Worm (Caenorhabditis elegans) whole organism, early embryonic: Measurements from ENCODE around the gene Y42A5A.3.

Source experiments
- ama-1 ChIP-seq: fragments of 150-350 bp; optimal IDR thresholded peaks from 2 replicates; lab custom pipeline; 2014
- ceh-13 ChIP-seq: fragments of 200-800 bp; sonication (Bioruptor generic); optimal IDR thresholded peaks from 2 replicates; lab custom pipeline; 2018; ENCODE audit warnings: mild to moderate bottlenecking, missing genetic modification characterization, missing compliant biosample characterization
- ceh-36 ChIP-seq: sonication (generic microtip); optimal IDR thresholded peaks from 2 replicates; lab custom pipeline; 2016; ENCODE audit warnings: missing genetic modification characterization, inconsistent platforms, missing compliant biosample characterization
- ets-7 ChIP-seq: sonication (generic microtip); optimal IDR thresholded peaks from 2 replicates; lab custom pipeline; 2016; ENCODE audit warnings: missing genotype, missing genetic modification characterization, missing compliant biosample characterization
- flt-1 ChIP-seq: fragments of 200-800 bp; sonication (Bioruptor generic); IDR thresholded peaks from 2 replicates; pipeline ENCODE4 v1.3.6; 2022; ENCODE audit warnings: missing genetic modification characterization, missing compliant biosample characterization
- hmbx-1 ChIP-seq: sonication (generic microtip); optimal IDR thresholded peaks from 2 replicates; lab custom pipeline; 2016; ENCODE audit warnings: mild to moderate bottlenecking, missing genetic modification characterization, missing compliant biosample characterization
- hmg-4 ChIP-seq: fragments of 200-800 bp; sonication (Bioruptor generic); optimal IDR thresholded peaks from 2 replicates; lab custom pipeline; 2018; ENCODE audit warnings: mild to moderate bottlenecking, missing genetic modification characterization, missing compliant biosample characterization
- hnd-1 ChIP-seq: sonication (generic microtip); optimal IDR thresholded peaks from 2 replicates; lab custom pipeline; 2016; ENCODE audit warnings: missing genetic modification characterization, missing compliant biosample characterization
- pes-1 ChIP-seq: fragments of 200-800 bp; sonication (Bioruptor generic); IDR thresholded peaks from 2 replicates; pipeline ENCODE4 v1.3.6; 2022; ENCODE audit warnings: missing genetic modification reagents, missing genetic modification characterization, missing compliant biosample characterization
- scrt-1 ChIP-seq: fragments of 200-800 bp; sonication (Bioruptor generic); IDR thresholded peaks from 2 replicates; pipeline ENCODE4 v1.3.6; 2022; ENCODE audit warnings: missing genetic modification characterization, missing compliant biosample characterization
- tbx-11 ChIP-seq: fragments of 200-800 bp; sonication (Bioruptor generic); IDR thresholded peaks from 2 replicates; pipeline ENCODE4 v1.3.6; 2022; ENCODE audit warnings: missing genetic modification characterization, missing compliant biosample characterization
- tbx-37 ChIP-seq: fragments of 200-800 bp; sonication (Bioruptor generic); conservative IDR thresholded peaks from 2 replicates; pipeline ENCODE4 v1.3.6; 2022; ENCODE audit warnings: missing genetic modification reagents, missing genetic modification characterization, missing compliant biosample characterization
- tra-4 ChIP-seq: sonication (generic microtip); optimal IDR thresholded peaks from 2 replicates; lab custom pipeline; 2017; ENCODE audit warnings: missing genetic modification characterization, missing compliant biosample characterization

- TF ChIP-seq tbx-37 (GFP tag; lab: Robert Waterston, UW): no peak
- no peak for TF ChIP-seq tbx-11 (GFP tag; lab: Robert Waterston, UW)
- no peak for TF ChIP-seq pes-1 (GFP tag; lab: Robert Waterston, UW)
- TF ChIP-seq ama-1 (lab: Kevin White, UChicago): no peak
- no peak for TF ChIP-seq hnd-1 (tag; lab: Kevin White, UChicago)
- TF ChIP-seq flt-1: no peak
- no peak for TF ChIP-seq ceh-13 (GFP tag; lab: Kevin White, UChicago)
- TF ChIP-seq hmbx-1 (tag; lab: Kevin White, UChicago): no peak
- TF ChIP-seq scrt-1 (GFP tag; lab: Robert Waterston, UW): no peak
- TF ChIP-seq ceh-36: no peak
- no peak for TF ChIP-seq ets-7 (tag; lab: Kevin White, UChicago)
- TF ChIP-seq tra-4: no peak
- no peak for TF ChIP-seq hmg-4 (GFP tag; lab: Kevin White, UChicago)
These were observed 1.1 kb downstream of the Y42A5A.3 start for ce11 chrV:11094698-11095097.
